Worm (Caenorhabditis elegans) whole organism, L1 larva: ENCODE data around the gene dpy-19.

Experiments
- C04F5.9 ChIP-seq: sonication (generic microtip); optimal IDR thresholded peaks from 2 replicates; lab custom pipeline; 2016; ENCODE audit warnings: missing genetic modification characterization, missing compliant biosample characterization
- F16B12.6 ChIP-seq: fragments of 150-350 bp; optimal IDR thresholded peaks from 2 replicates; lab custom pipeline; 2014; ENCODE audit warnings: missing biosample characterization, missing genetic modification characterization
- Y116A8C.19 ChIP-seq: sonication (generic microtip); optimal IDR thresholded peaks from 2 replicates; lab custom pipeline; 2016; ENCODE audit warnings: missing compliant biosample characterization, missing genetic modification characterization, borderline replicate concordance
- aha-1 ChIP-seq: fragments of 150-350 bp; optimal IDR thresholded peaks from 2 replicates; lab custom pipeline; 2014; ENCODE audit warnings: missing biosample characterization, missing genetic modification characterization
- alr-1 ChIP-seq: fragments of 200-800 bp; sonication (Bioruptor generic); optimal IDR thresholded peaks from 2 replicates; lab custom pipeline; 2018; ENCODE audit warnings: borderline replicate concordance, mild to moderate bottlenecking, missing genetic modification characterization, missing compliant biosample characterization
- aly-2 ChIP-seq: fragments of 150-350 bp; optimal IDR thresholded peaks from 2 replicates; lab custom pipeline; 2014; ENCODE audit warnings: missing biosample characterization, missing genetic modification characterization
- ama-1 ChIP-seq: fragments of 150-350 bp; optimal IDR thresholded peaks from 2 replicates; lab custom pipeline; 2014
- ceh-63 ChIP-seq: fragments of 200-800 bp; sonication (Bioruptor generic); optimal IDR thresholded peaks from 2 replicates; lab custom pipeline; 2018; ENCODE audit warnings: mild to moderate bottlenecking, missing genetic modification characterization, missing compliant biosample characterization
- ceh-90 ChIP-seq: sonication (generic microtip); optimal IDR thresholded peaks from 2 replicates; lab custom pipeline; 2016; ENCODE audit warnings: missing genetic modification characterization, missing compliant biosample characterization
- ces-1 ChIP-seq: fragments of 150-350 bp; optimal IDR thresholded peaks from 2 replicates; lab custom pipeline; 2014; ENCODE audit warnings: missing biosample characterization, missing genetic modification reagents, missing genetic modification characterization
- efl-1 ChIP-seq, 4 experiments: fragments of 150-350 bp; optimal IDR thresholded peaks in 3 of 4; peaks in 1 of 4; 1 replicate in 1 of 4; 2 replicates in 3 of 4; lab custom pipeline; 2014; ENCODE audit warnings: missing biosample characterization in 2 of 4, missing genetic modification characterization in 2 of 4, missing genetic modification reagents in 2 of 4
- efl-3 ChIP-seq: fragments of 200-800 bp; sonication (Bioruptor generic); optimal IDR thresholded peaks from 2 replicates; lab custom pipeline; 2018; ENCODE audit warnings: mild to moderate bottlenecking, missing genetic modification characterization, missing compliant biosample characterization
- egl-13 ChIP-seq: sonication (generic microtip); optimal IDR thresholded peaks from 2 replicates; lab custom pipeline; 2016; ENCODE audit warnings: missing genotype, missing genetic modification reagents, missing genetic modification characterization, missing compliant biosample characterization
- egl-27 ChIP-seq, 2 experiments: fragments of 150-350 bp in 1 of 2; sonication (generic microtip); optimal IDR thresholded peaks; 3 replicates each; lab custom pipeline; 2017 to 2018; ENCODE audit warnings: missing biosample characterization in 2 of 2, missing genetic modification characterization in 2 of 2, missing genetic modification reagents in 2 of 2
- elt-2 ChIP-seq: sonication (generic microtip); optimal IDR thresholded peaks from 2 replicates; lab custom pipeline; 2016; ENCODE audit warnings: missing genetic modification characterization, mild to moderate bottlenecking, inconsistent platforms, missing compliant biosample characterization, missing genetic modification reagents
- elt-3 ChIP-seq, 6 experiments: fragments of 150-350 bp in 1 of 6; sonication (generic microtip); optimal IDR thresholded peaks; 2 replicates each; lab custom pipeline; 2017 to 2018; ENCODE audit warnings: missing biosample characterization in 6 of 6, missing genetic modification characterization in 6 of 6, inconsistent platforms in 1 of 6
- ets-5 ChIP-seq: fragments of 200-800 bp; sonication (Bioruptor generic); IDR thresholded peaks from 2 replicates; pipeline ENCODE4 v1.3.6; 2022; ENCODE audit warnings: missing genetic modification characterization, missing compliant biosample characterization
- fkh-4 ChIP-seq: sonication (generic microtip); optimal IDR thresholded peaks from 2 replicates; lab custom pipeline; 2016; ENCODE audit warnings: missing compliant biosample characterization, missing genetic modification characterization, borderline replicate concordance
- fos-1 ChIP-seq: fragments of 150-350 bp; optimal IDR thresholded peaks from 2 replicates; lab custom pipeline; 2014; ENCODE audit warnings: missing biosample characterization, missing genetic modification characterization
- grh-1 ChIP-seq: fragments of 200-800 bp; sonication (Bioruptor generic); IDR thresholded peaks from 2 replicates; pipeline ENCODE4 v1.3.6; 2022; ENCODE audit warnings: missing genetic modification reagents, missing genetic modification characterization, missing compliant biosample characterization
- hlh-17 ChIP-seq: fragments of 200-800 bp; sonication (Bioruptor generic); optimal IDR thresholded peaks from 2 replicates; lab custom pipeline; 2018; ENCODE audit warnings: missing genetic modification characterization, mild to moderate bottlenecking, missing compliant biosample characterization, moderate library complexity, borderline replicate concordance
- hlh-4 ChIP-seq: sonication (generic microtip); optimal IDR thresholded peaks from 2 replicates; lab custom pipeline; 2016; ENCODE audit warnings: mild to moderate bottlenecking, missing genetic modification characterization, missing compliant biosample characterization
- hpl-2 ChIP-seq: fragments of 150-350 bp; optimal IDR thresholded peaks from 2 replicates; lab custom pipeline; 2014; ENCODE audit warnings: missing biosample characterization, missing genetic modification reagents, missing genetic modification characterization
- isw-1 ChIP-seq: fragments of 200-800 bp; sonication (Bioruptor generic); IDR thresholded peaks from 2 replicates; pipeline ENCODE4 v1.3.6; 2022; ENCODE audit warnings: missing genetic modification characterization, missing compliant biosample characterization
- lin-14 ChIP-seq: fragments of 200-800 bp; sonication (Bioruptor generic); optimal IDR thresholded peaks from 2 replicates; lab custom pipeline; 2018; ENCODE audit warnings: mild to moderate bottlenecking, missing genetic modification characterization, moderate library complexity, missing compliant biosample characterization
- lir-3 ChIP-seq: sonication (generic microtip); optimal IDR thresholded peaks from 2 replicates; lab custom pipeline; 2016; ENCODE audit warnings: mild to moderate bottlenecking, missing genetic modification characterization, moderate library complexity, missing compliant biosample characterization; ENCODE audit not compliant: poor library complexity
- mab-9 ChIP-seq: fragments of 200-800 bp; sonication (Bioruptor generic); IDR thresholded peaks from 2 replicates; pipeline ENCODE4 v1.3.6; 2022; ENCODE audit warnings: missing genetic modification reagents, missing genetic modification characterization, missing compliant biosample characterization
- mep-1 ChIP-seq: fragments of 150-350 bp; optimal IDR thresholded peaks from 2 replicates; lab custom pipeline; 2014; ENCODE audit warnings: missing biosample characterization, missing genetic modification characterization
- nhr-20 ChIP-seq: sonication (generic microtip); optimal IDR thresholded peaks from 2 replicates; lab custom pipeline; 2016; ENCODE audit warnings: mild to moderate bottlenecking, missing genetic modification characterization, missing compliant biosample characterization
- nhr-28 ChIP-seq: fragments of 150-350 bp; optimal IDR thresholded peaks from 2 replicates; lab custom pipeline; 2014; ENCODE audit warnings: missing biosample characterization, missing genetic modification characterization
- nhr-47 ChIP-seq: sonication (generic microtip); optimal IDR thresholded peaks from 2 replicates; lab custom pipeline; 2016; ENCODE audit warnings: mild to moderate bottlenecking, missing genetic modification characterization, moderate library complexity, missing compliant biosample characterization
- nhr-71 ChIP-seq: sonication (generic microtip); optimal IDR thresholded peaks from 2 replicates; lab custom pipeline; 2016; ENCODE audit warnings: mild to moderate bottlenecking, missing genetic modification characterization, moderate library complexity, missing compliant biosample characterization
- nhr-76 ChIP-seq: sonication (generic microtip); optimal IDR thresholded peaks from 2 replicates; lab custom pipeline; 2017; ENCODE audit warnings: missing biosample characterization, missing genetic modification characterization
- nhr-77 ChIP-seq: fragments of 150-350 bp; optimal IDR thresholded peaks from 2 replicates; lab custom pipeline; 2014; ENCODE audit warnings: missing biosample characterization, missing genetic modification characterization
- nhr-84 ChIP-seq: sonication (generic microtip); optimal IDR thresholded peaks from 2 replicates; lab custom pipeline; 2017; ENCODE audit warnings: missing biosample characterization, missing genetic modification characterization
- nhr-85 ChIP-seq: sonication (generic microtip); peaks from one replicate; lab custom pipeline; 2016; ENCODE audit warnings: missing genetic modification characterization, inconsistent platforms, missing compliant biosample characterization
- nhr-90 ChIP-seq: sonication (generic microtip); optimal IDR thresholded peaks from 2 replicates; lab custom pipeline; 2016; ENCODE audit warnings: mild to moderate bottlenecking, missing genetic modification characterization, missing compliant biosample characterization; ENCODE audit not compliant: poor library complexity
- pag-3 ChIP-seq: sonication (generic microtip); optimal IDR thresholded peaks from 2 replicates; lab custom pipeline; 2017; ENCODE audit warnings: missing genetic modification characterization, mild to moderate bottlenecking, missing compliant biosample characterization, antibody characterized with exemption, borderline replicate concordance; ENCODE audit not compliant: insufficient read depth
- pax-3 ChIP-seq: fragments of 200-800 bp; sonication (Bioruptor generic); optimal IDR thresholded peaks from 2 replicates; lab custom pipeline; 2018; ENCODE audit warnings: mild to moderate bottlenecking, missing genetic modification characterization, moderate library complexity, missing compliant biosample characterization
- pqm-1 ChIP-seq: sonication (generic microtip); optimal IDR thresholded peaks from 3 replicates; lab custom pipeline; 2017; ENCODE audit warnings: missing biosample characterization, missing genetic modification characterization
- skn-1 ChIP-seq: fragments of 150-350 bp; optimal IDR thresholded peaks from 2 replicates; lab custom pipeline; 2014; ENCODE audit warnings: missing biosample characterization, missing genetic modification characterization
- snu-23 ChIP-seq: sonication (generic microtip); optimal IDR thresholded peaks from 2 replicates; lab custom pipeline; 2016; ENCODE audit warnings: missing genetic modification characterization, missing compliant biosample characterization
- sox-4 ChIP-seq: sonication (generic microtip); optimal IDR thresholded peaks from 2 replicates; lab custom pipeline; 2016; ENCODE audit warnings: missing genetic modification characterization, missing compliant biosample characterization
- sup-37 ChIP-seq: fragments of 200-800 bp; sonication (Bioruptor generic); optimal IDR thresholded peaks from 2 replicates; lab custom pipeline; 2018; ENCODE audit warnings: mild to moderate bottlenecking, missing genetic modification characterization, missing compliant biosample characterization
- swsn-7 ChIP-seq: sonication (generic microtip); optimal IDR thresholded peaks from 2 replicates; lab custom pipeline; 2016; ENCODE audit warnings: missing genetic modification characterization, missing compliant biosample characterization
- tbx-2 ChIP-seq: sonication (generic microtip); optimal IDR thresholded peaks from 2 replicates; lab custom pipeline; 2016; ENCODE audit warnings: missing genetic modification characterization, missing compliant biosample characterization
- unc-130 ChIP-seq: fragments of 150-350 bp; optimal IDR thresholded peaks from 2 replicates; lab custom pipeline; 2017; ENCODE audit warnings: missing biosample characterization, missing genetic modification characterization, inconsistent platforms
- unc-86 ChIP-seq: sonication (generic microtip); optimal IDR thresholded peaks from 2 replicates; lab custom pipeline; 2016; ENCODE audit warnings: missing genetic modification characterization, missing compliant biosample characterization
- vab-15 ChIP-seq: sonication (generic microtip); optimal IDR thresholded peaks from 2 replicates; lab custom pipeline; 2017; ENCODE audit warnings: missing genotype, mild to moderate bottlenecking, missing genetic modification characterization, missing compliant biosample characterization
- xbp-1 ChIP-seq: sonication (generic microtip); optimal IDR thresholded peaks from 2 replicates; lab custom pipeline; 2016; ENCODE audit warnings: missing genetic modification characterization, missing compliant biosample characterization
- ztf-11 ChIP-seq, 2 experiments: sonication (generic microtip); optimal IDR thresholded peaks; 2 replicates each; lab custom pipeline; 2016 to 2017; ENCODE audit warnings: missing genetic modification characterization in 2 of 2, missing biosample characterization in 1 of 2, missing compliant biosample characterization in 1 of 2
- ztf-4 ChIP-seq: fragments of 150-350 bp; optimal IDR thresholded peaks from 2 replicates; lab custom pipeline; 2014; ENCODE audit warnings: missing biosample characterization, missing genetic modification characterization

The dpy-19 gene

ce11 chrIII:8678371-8678770, 11.1 kb upstream of the dpy-19 start (continued):
- TF ChIP-seq sox-4 (tag; lab: Kevin White, UChicago) (no peak), egl-13 (tag; lab: Kevin White, UChicago) (peak; percentile 11), lir-3 (peak; percentile 58), xbp-1 (peak; percentile 63), nhr-28 (tag; lab: Kevin White, UChicago) (no peak), ces-1 (GFP tag; lab: Kevin White, UChicago) (no peak), ztf-11 (tag; optimal IDR thresholded peaks at IDR 0.05; lab: Kevin White, UChicago) (peak in 1 of 2 experiments; percentile 53), elt-3 (tag; optimal IDR thresholded peaks at IDR 0.05; lab: Kevin White, UChicago) (peak in 1 of 6 experiments; percentile 43), tbx-2 (tag; lab: Kevin White, UChicago) (peak; percentile 61), nhr-20 (peak; percentile 68), swsn-7 (tag; lab: Kevin White, UChicago) (peak; percentile 71), nhr-85 (tag; lab: Kevin White, UChicago) (peak; percentile 80), mep-1 (peak; percentile 71), ztf-4 (tag; lab: Kevin White, UChicago) (peak; percentile 29), efl-3 (no peak), egl-27 (tag; optimal IDR thresholded peaks at IDR 0.05; lab: Kevin White, UChicago) (no peak), hlh-17 (no peak), Y116A8C.19 (tag; lab: Kevin White, UChicago) (no peak), sup-37 (GFP tag; lab: Kevin White, UChicago) (no peak), nhr-77 (tag; lab: Kevin White, UChicago) (peak; percentile 46), C04F5.9 (peak; percentile 8), unc-130 (no peak), pax-3 (tag; lab: Kevin White, UChicago) (peak; percentile 44), nhr-47 (tag; lab: Kevin White, UChicago) (peak; percentile 79), ets-5 (GFP tag; lab: Robert Waterston, UW) (no peak), skn-1 (tag; lab: Kevin White, UChicago) (peak; percentile 47), aly-2 (tag; lab: Kevin White, UChicago) (peak; percentile 70), elt-2 (tag; lab: Kevin White, UChicago) (peak; percentile 6), lin-14 (GFP tag; lab: Kevin White, UChicago) (peak; percentile 73), aha-1 (no peak), hpl-2 (GFP tag; lab: Kevin White, UChicago) (no peak), hlh-4 (no peak), vab-15 (tag; lab: Kevin White, UChicago) (no peak), nhr-76 (tag; lab: Kevin White, UChicago) (no peak), ceh-63 (peak; percentile 3), snu-23 (GFP tag; lab: Kevin White, UChicago) (peak; percentile 85), unc-86 (tag; lab: Kevin White, UChicago) (peak; percentile 28), mab-9 (GFP tag; lab: Robert Waterston, UW) (no peak), nhr-84 (tag; lab: Kevin White, UChicago) (no peak), nhr-90 (tag; lab: Kevin White, UChicago) (peak; percentile 61), fos-1 (peak; percentile 24), grh-1 (GFP tag; lab: Robert Waterston, UW) (no peak), pqm-1 (tag; lab: Kevin White, UChicago) (no peak), alr-1 (no peak), ceh-90 (peak; percentile 12), nhr-71 (tag; lab: Kevin White, UChicago) (peak; percentile 79), isw-1 (GFP tag; lab: Robert Waterston, UW) (peak; percentile 24; the same call in 1 of the 2 replicates), pag-3 (no peak), ama-1 (lab: Kevin White, UChicago) (peak; percentile 34), efl-1 (optimal IDR thresholded peaks at IDR 0.05; lab: Kevin White, UChicago) (peak; percentile 66 to 70), efl-1 (GFP tag; optimal IDR thresholded peaks at IDR 0.05 in 1 of 2; lab: Kevin White, UChicago) (peak; percentile 55 to 96), fkh-4 (tag; lab: Kevin White, UChicago) (no peak), F16B12.6 (tag; lab: Kevin White, UChicago) (peak; percentile 40)
